Worm (Caenorhabditis elegans): ENCODE data around the gene B0334.10.

- TF ChIP-seq nhr-76 (tag; optimal IDR thresholded peaks at IDR 0.05): no peak
- no peak for TF ChIP-seq ztf-11 (tag; optimal IDR thresholded peaks at IDR 0.05)
These were observed 16.3 kb upstream of the B0334.10 start for ce11 chrII:11501956-11502355.

All from whole organism, L1 larva.